Fruit fly (Drosophila melanogaster): ENCODE results near the gene Gbeta5.

The Gbeta5 gene

dm6 chrX:8196598-8197228, 44.6 kb upstream of the Gbeta5 start (continued):
- TF ChIP-seq Trl (optimal IDR thresholded peaks at IDR 0.05): no peak
- no peak for TF ChIP-seq Trl (GFP tag; optimal IDR thresholded peaks at IDR 0.05)
- TF ChIP-seq esg (GFP tag; conservative IDR thresholded peaks at IDR 0.05): peak; percentile 49
- peak; percentile 47 for TF ChIP-seq CG12071 (GFP tag; optimal IDR thresholded peaks at IDR 0.05)
- peak; percentile 19; the same call in 1 of the 3 replicates for TF ChIP-seq CG34422 (GFP tag; IDR thresholded peaks at IDR 0.05)
- TF ChIP-seq NC2α (GFP tag; optimal IDR thresholded peaks at IDR 0.05): no peak
- peak; percentile 2 for TF ChIP-seq CG14710 (tag; optimal IDR thresholded peaks at IDR 0.05)
- TF ChIP-seq Xbp1 (GFP tag; optimal IDR thresholded peaks at IDR 0.05): peak; percentile 44
- TF ChIP-seq CG9215 (GFP tag; IDR thresholded peaks at IDR 0.05): no peak
- no peak for TF ChIP-seq CG16779 (GFP tag; IDR thresholded peaks at IDR 0.05)
- TF ChIP-seq NC2β (GFP tag; optimal IDR thresholded peaks at IDR 0.05): no peak
- TF ChIP-seq so (GFP tag; IDR thresholded peaks at IDR 0.05): 0 out of 3 replicates have a peak, but pooled peaks have one; percentile 28
- no peak for TF ChIP-seq Max (GFP tag; optimal IDR thresholded peaks at IDR 0.05)
- TF ChIP-seq CG16813 (GFP tag; IDR thresholded peaks at IDR 0.05; ENCODE audit: partially characterized antibody): no peak
- peak; percentile 38 for TF ChIP-seq sd (tag; optimal IDR thresholded peaks at IDR 0.05)
- no peak for TF ChIP-seq CG32532 (GFP tag; IDR thresholded peaks at IDR 0.05)
- TF ChIP-seq sima (GFP tag; optimal IDR thresholded peaks at IDR 0.05): no peak
- no peak for TF ChIP-seq sqz (GFP tag; optimal IDR thresholded peaks at IDR 0.05)
- peak; percentile 35; the same call in 1 of the 2 replicates for TF ChIP-seq sim (GFP tag; IDR thresholded peaks at IDR 0.05)
- peak; percentile 13 for TF ChIP-seq CG10209 (GFP tag; optimal IDR thresholded peaks at IDR 0.05)
- TF ChIP-seq CG9932 (GFP tag; IDR thresholded peaks at IDR 0.05): no peak
- TF ChIP-seq wek (GFP tag; optimal IDR thresholded peaks at IDR 0.05): no peak
- peak; percentile 61 for TF ChIP-seq CG4730 (GFP tag; IDR thresholded peaks at IDR 0.05)
- TF ChIP-seq bab2 (GFP tag; optimal IDR thresholded peaks at IDR 0.05): no peak
- no peak for TF ChIP-seq mam (GFP tag; optimal IDR thresholded peaks at IDR 0.05)
- no peak for TF ChIP-seq CG10565 (GFP tag; optimal IDR thresholded peaks at IDR 0.05)
- peak; percentile 23 for TF ChIP-seq CG17385 (GFP tag; optimal IDR thresholded peaks at IDR 0.05)
- TF ChIP-seq ken (GFP tag; IDR thresholded peaks at IDR 0.05): peak; percentile 65; the same call in 1 of the 3 replicates
- no peak for TF ChIP-seq CG3065 (GFP tag; optimal IDR thresholded peaks at IDR 0.05)
- no peak for TF ChIP-seq HLHmδ (GFP tag; optimal IDR thresholded peaks at IDR 0.05)
- no peak for TF ChIP-seq fd3F (GFP tag; optimal IDR thresholded peaks at IDR 0.05)
- TF ChIP-seq ash1 (GFP tag; optimal IDR thresholded peaks at IDR 0.05): no peak
- TF ChIP-seq HmgD (GFP tag; optimal IDR thresholded peaks at IDR 0.05): no peak
- peak; percentile 43 for TF ChIP-seq row (GFP tag; IDR thresholded peaks at IDR 0.05)
- TF ChIP-seq CG6689 (GFP tag; IDR thresholded peaks at IDR 0.05): no peak
- peak; percentile 39; the same call in 1 of the 2 replicates for TF ChIP-seq wor (GFP tag; IDR thresholded peaks at IDR 0.05)
- peak; percentile 23 for TF ChIP-seq CG1602 (GFP tag; optimal IDR thresholded peaks at IDR 0.05)
- 0 out of 2 replicates have a peak, but pooled peaks have one; percentile 8 for TF ChIP-seq CG10321 (GFP tag; IDR thresholded peaks at IDR 0.05)
- peak; percentile 28 to 38 for TF ChIP-seq chif (GFP tag; optimal IDR thresholded peaks at IDR 0.05)
- peak; percentile 67; the same call in 2 of the 3 replicates for TF ChIP-seq otp (GFP tag; IDR thresholded peaks at IDR 0.05)
- TF ChIP-seq Opbp (GFP tag; IDR thresholded peaks at IDR 0.05; ENCODE audit: partially characterized antibody): no peak
- no peak for TF ChIP-seq aop (GFP tag; IDR thresholded peaks at IDR 0.05)
- no peak for TF ChIP-seq CG4404 (GFP tag; IDR thresholded peaks at IDR 0.05)
- TF ChIP-seq GATAe (GFP tag; conservative IDR thresholded peaks at IDR 0.05): no peak
- no peak for TF ChIP-seq CG33213 (GFP tag; optimal IDR thresholded peaks at IDR 0.05)
- TF ChIP-seq Sin3A (optimal IDR thresholded peaks at IDR 0.05): no peak
- no peak for TF ChIP-seq ap (GFP tag; IDR thresholded peaks at IDR 0.05)
- peak; percentile 25 for TF ChIP-seq CG12219 (GFP tag; optimal IDR thresholded peaks at IDR 0.05)
- no peak for TF ChIP-seq CG13775 (GFP tag; optimal IDR thresholded peaks at IDR 0.05)
- TF ChIP-seq CG10431 (GFP tag; optimal IDR thresholded peaks at IDR 0.05): no peak
- no peak for TF ChIP-seq inv (GFP tag; IDR thresholded peaks at IDR 0.05; ENCODE audit: partially characterized antibody)
- no peak for TF ChIP-seq CG8924 (tag; optimal IDR thresholded peaks at IDR 0.05)

Measured in whole organism, embryonic.